Worm (Caenorhabditis elegans) whole organism, young adult: Measurements from ENCODE around the gene lap-1.

Source experiments
- B0019.2 ChIP-seq: fragments of 200-800 bp; sonication (Bioruptor generic); conservative IDR thresholded peaks from 2 replicates; pipeline ENCODE4 v1.3.6; 2022; ENCODE audit warnings: missing genetic modification reagents, missing genetic modification characterization, missing compliant biosample characterization
- B0336.3 ChIP-seq: fragments of 200-800 bp; sonication (Bioruptor generic); IDR thresholded peaks from 2 replicates; pipeline ENCODE4 v1.3.6; 2022; ENCODE audit warnings: missing genetic modification characterization, missing compliant biosample characterization
- C17E4.6 ChIP-seq: fragments of 200-800 bp; sonication (Bioruptor generic); IDR thresholded peaks from 2 replicates; pipeline ENCODE4 v1.3.6; 2022; ENCODE audit warnings: missing genetic modification reagents, missing genetic modification characterization, missing compliant biosample characterization
- F23B12.7 ChIP-seq: sonication (generic microtip); optimal IDR thresholded peaks from 2 replicates; lab custom pipeline; 2017; ENCODE audit warnings: missing genetic modification characterization, mild to moderate bottlenecking, missing compliant biosample characterization, antibody characterized with exemption, moderate library complexity; ENCODE audit not compliant: insufficient read depth
- F33H1.4 ChIP-seq: fragments of 200-800 bp; sonication (Bioruptor generic); IDR thresholded peaks from 2 replicates; pipeline ENCODE4 v1.3.6; 2022; ENCODE audit warnings: missing genetic modification reagents, missing genetic modification characterization, missing compliant biosample characterization
- F37B4.10 ChIP-seq: fragments of 200-800 bp; sonication (Bioruptor generic); IDR thresholded peaks from 2 replicates; pipeline ENCODE4 v1.3.6; 2022; ENCODE audit warnings: missing genetic modification characterization, missing compliant biosample characterization
- F49E8.2 ChIP-seq: sonication (generic microtip); optimal IDR thresholded peaks from 3 replicates; lab custom pipeline; 2017; ENCODE audit warnings: missing genetic modification characterization, mild to moderate bottlenecking, missing compliant biosample characterization, antibody characterized with exemption, moderate library complexity; ENCODE audit not compliant: insufficient read depth
- F57C9.4 ChIP-seq: sonication (generic microtip); optimal IDR thresholded peaks from 2 replicates; lab custom pipeline; 2017; ENCODE audit warnings: mild to moderate bottlenecking, missing genetic modification characterization, missing compliant biosample characterization
- Y56A3A.18 ChIP-seq: fragments of 200-800 bp; sonication (Bioruptor generic); IDR thresholded peaks from 2 replicates; pipeline ENCODE4 v1.3.6; 2022; ENCODE audit warnings: missing genetic modification reagents, missing genetic modification characterization, missing compliant biosample characterization
- attf-3 ChIP-seq: fragments of 200-800 bp; sonication (Bioruptor generic); conservative IDR thresholded peaks from 2 replicates; pipeline ENCODE4 v1.3.6; 2022; ENCODE audit warnings: missing genetic modification reagents, missing genetic modification characterization, missing compliant biosample characterization
- ccch-3 ChIP-seq: fragments of 200-800 bp; sonication (Bioruptor generic); optimal IDR thresholded peaks from 2 replicates; lab custom pipeline; 2018; ENCODE audit warnings: mild to moderate bottlenecking, missing genetic modification characterization, missing compliant biosample characterization
- cebp-1 ChIP-seq, 2 experiments: fragments of 200-800 bp in 1 of 2; sonication (Bioruptor generic) in 1 of 2; sonication (generic microtip) in 1 of 2; IDR thresholded peaks in 1 of 2; optimal IDR thresholded peaks in 1 of 2; 2 replicates each; pipeline versions ENCODE4 v1.3.6 to Lab custom; 2017 to 2022; ENCODE audit warnings: missing compliant biosample characterization in 2 of 2, missing genetic modification characterization in 2 of 2, mild to moderate bottlenecking in 1 of 2, missing genetic modification reagents in 1 of 2, moderate library complexity in 1 of 2
- ceh-40 ChIP-seq: fragments of 200-800 bp; sonication (Bioruptor generic); IDR thresholded peaks from 2 replicates; pipeline ENCODE4 v1.3.6; 2022; ENCODE audit warnings: missing genetic modification characterization, missing compliant biosample characterization
- ceh-79 ChIP-seq: sonication (generic microtip); optimal IDR thresholded peaks from 2 replicates; lab custom pipeline; 2017; ENCODE audit warnings: mild to moderate bottlenecking, missing genetic modification characterization, missing compliant biosample characterization
- ceh-91 ChIP-seq: fragments of 200-800 bp; sonication (Bioruptor generic); IDR thresholded peaks from 2 replicates; pipeline ENCODE4 v1.3.6; 2022; ENCODE audit warnings: missing genetic modification reagents, missing genetic modification characterization, missing compliant biosample characterization
- ekl-4 ChIP-seq: fragments of 200-800 bp; sonication (Bioruptor generic); IDR thresholded peaks from 2 replicates; pipeline ENCODE4 v1.3.6; 2022; ENCODE audit warnings: missing genetic modification reagents, missing genetic modification characterization, missing compliant biosample characterization
- him-1 ChIP-seq: sonication (generic microtip); optimal IDR thresholded peaks from 2 replicates; lab custom pipeline; 2016; ENCODE audit warnings: missing genotype, missing genetic modification reagents, missing genetic modification characterization, missing compliant biosample characterization
- hmg-1.2 ChIP-seq: fragments of 200-800 bp; sonication (Bioruptor generic); IDR thresholded peaks from 2 replicates; pipeline ENCODE4 v1.3.6; 2022; ENCODE audit warnings: missing genetic modification reagents, missing genetic modification characterization, missing compliant biosample characterization
- let-526 ChIP-seq: fragments of 200-800 bp; sonication (Bioruptor generic); IDR thresholded peaks from 2 replicates; pipeline ENCODE4 v1.3.6; 2022; ENCODE audit warnings: missing genetic modification reagents, missing genetic modification characterization, missing compliant biosample characterization
- lin-35 ChIP-seq, 3 experiments: fragments of 150-350 bp in 2 of 3; sonication (generic microtip) in 1 of 3; optimal IDR thresholded peaks; 2 replicates each; lab custom pipeline; 2014 to 2018; ENCODE audit warnings: missing biosample characterization in 3 of 3, missing genetic modification characterization in 3 of 3, missing genetic modification reagents in 3 of 3
- lin-40 ChIP-seq: sonication (generic microtip); optimal IDR thresholded peaks from 2 replicates; lab custom pipeline; 2016; ENCODE audit warnings: missing genetic modification characterization, mild to moderate bottlenecking, missing compliant biosample characterization, missing genotype, missing genetic modification reagents
- lsy-27 ChIP-seq: sonication (generic microtip); optimal IDR thresholded peaks from 2 replicates; lab custom pipeline; 2017; ENCODE audit warnings: missing genetic modification characterization, mild to moderate bottlenecking, missing compliant biosample characterization, antibody characterized with exemption, missing genotype, borderline replicate concordance; ENCODE audit not compliant: insufficient read depth
- madf-10 ChIP-seq: sonication (generic microtip); optimal IDR thresholded peaks from 2 replicates; lab custom pipeline; 2016; ENCODE audit warnings: mild to moderate bottlenecking, missing genetic modification characterization, missing compliant biosample characterization
- nfya-1 ChIP-seq: sonication (generic microtip); optimal IDR thresholded peaks from 2 replicates; lab custom pipeline; 2017; ENCODE audit warnings: antibody characterized with exemption, missing compliant biosample characterization, missing genetic modification characterization, borderline replicate concordance; ENCODE audit not compliant: insufficient read depth
- rcor-1 ChIP-seq: fragments of 200-800 bp; sonication (Bioruptor generic); IDR thresholded peaks from 2 replicates; pipeline ENCODE4 v1.3.6; 2022; ENCODE audit warnings: missing genetic modification reagents, missing genetic modification characterization, missing compliant biosample characterization
- repo-1 ChIP-seq: sonication (generic microtip); optimal IDR thresholded peaks from 2 replicates; lab custom pipeline; 2017; ENCODE audit warnings: mild to moderate bottlenecking, missing genetic modification characterization, missing compliant biosample characterization
- rpc-1 ChIP-seq, 2 experiments: fragments of 150-350 bp in 1 of 2; sonication (generic microtip) in 1 of 2; optimal IDR thresholded peaks; 2 replicates each; lab custom pipeline; 2014 to 2018; ENCODE audit warnings: missing biosample characterization in 1 of 2, missing genetic modification characterization in 1 of 2, missing genetic modification reagents in 1 of 2, missing genotype in 1 of 2
- sdz-38 ChIP-seq: sonication (generic microtip); optimal IDR thresholded peaks from 2 replicates; lab custom pipeline; 2016; ENCODE audit warnings: missing genotype, missing genetic modification characterization, missing compliant biosample characterization
- snpc-1.1 ChIP-seq: sonication (generic microtip); optimal IDR thresholded peaks from 2 replicates; lab custom pipeline; 2017; ENCODE audit warnings: missing genetic modification characterization, mild to moderate bottlenecking, missing compliant biosample characterization, antibody characterized with exemption, moderate library complexity, missing genotype, missing genetic modification reagents; ENCODE audit not compliant: insufficient read depth
- snpc-4 ChIP-seq, 5 experiments: fragments of 150-350 bp in 1 of 5; sonication (generic microtip) in 4 of 5; optimal IDR thresholded peaks; 2 replicates each; lab custom pipeline; 2014 to 2018; ENCODE audit warnings: missing genetic modification characterization in 5 of 5, missing biosample characterization in 3 of 5, antibody characterized with exemption in 2 of 5, mild to moderate bottlenecking in 2 of 5, missing compliant biosample characterization in 2 of 5, missing genotype in 2 of 5, moderate library complexity in 2 of 5, missing genetic modification reagents in 1 of 5
- sptf-2 ChIP-seq: fragments of 200-800 bp; sonication (Bioruptor generic); optimal IDR thresholded peaks from 2 replicates; lab custom pipeline; 2018; ENCODE audit warnings: mild to moderate bottlenecking, missing genetic modification characterization, missing compliant biosample characterization
- ztf-22 ChIP-seq: fragments of 200-800 bp; sonication (Bioruptor generic); optimal IDR thresholded peaks from 2 replicates; lab custom pipeline; 2018; ENCODE audit warnings: mild to moderate bottlenecking, missing genetic modification characterization, moderate library complexity, missing compliant biosample characterization
- ztf-3 ChIP-seq: fragments of 200-800 bp; sonication (Bioruptor generic); optimal IDR thresholded peaks from 2 replicates; lab custom pipeline; 2018; ENCODE audit warnings: mild to moderate bottlenecking, missing genetic modification characterization, missing compliant biosample characterization

The lap-1 gene

ce11 chrIII:8437763-8438414 lies 36.2 kb upstream of the lap-1 start:
- TF ChIP-seq snpc-1.1 (tag; lab: Kevin White, UChicago) (peak; percentile 30), cebp-1 (GFP tag; IDR thresholded peaks at IDR 0.05; lab: Robert Waterston, UW) (no peak), cebp-1 (tag; optimal IDR thresholded peaks at IDR 0.05; lab: Kevin White, UChicago) (no peak), snpc-4 (GFP tag; optimal IDR thresholded peaks at IDR 0.05; lab: Kevin White, UChicago) (peak; percentile 33), snpc-4 (tag; optimal IDR thresholded peaks at IDR 0.05; lab: Kevin White, UChicago) (peak in 2 of 4 experiments; percentile 61 to 81), B0336.3 (GFP tag; lab: Robert Waterston, UW) (0 out of 2 replicates have a peak, but pooled peaks have one; percentile 11), hmg-1.2 (0 out of 2 replicates have a peak, but pooled peaks have one; percentile 22)
- TF ChIP-seq, all 124 proteins: peak for 4

DNA sequence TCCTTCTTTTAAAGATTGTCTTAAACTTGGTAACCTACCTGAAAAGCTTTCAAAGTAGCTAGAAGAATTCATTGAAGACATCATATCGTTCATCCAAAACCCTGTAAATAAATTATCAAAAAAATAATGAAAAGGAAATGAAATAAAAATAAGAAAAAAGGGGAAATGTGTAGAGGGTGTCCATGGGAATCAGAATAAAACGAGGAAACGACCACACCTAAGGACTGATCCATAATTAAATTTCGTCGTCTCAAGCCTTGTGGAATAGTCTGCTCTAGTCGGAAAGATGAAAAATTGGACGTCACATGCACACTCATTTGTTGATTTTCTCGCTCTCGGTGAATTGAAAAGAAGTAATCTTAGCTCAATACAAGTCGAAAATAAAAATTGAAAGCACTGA lies 33.3 kb upstream of the lap-1 start, which contains the start of gene ZK1236.9:
TSS of gene ZK1236.9 (minus strand) at position 101 of the 400 bp plus-strand sequence.
- TF ChIP-seq ztf-3, result no peak
- TF ChIP-seq sptf-2 (GFP tag; lab: Kevin White, UChicago), result no peak
- TF ChIP-seq rpc-1 (optimal IDR thresholded peaks at IDR 0.05; lab: Kevin White, UChicago), result no peak
- TF ChIP-seq rpc-1 (tag; optimal IDR thresholded peaks at IDR 0.05; lab: Kevin White, UChicago), result no peak
- no peak for TF ChIP-seq F57C9.4 (tag; lab: Kevin White, UChicago)
- TF ChIP-seq cebp-1 (GFP tag; IDR thresholded peaks at IDR 0.05; lab: Robert Waterston, UW), result no peak
- TF ChIP-seq cebp-1 (tag; optimal IDR thresholded peaks at IDR 0.05; lab: Kevin White, UChicago), result no peak
- TF ChIP-seq let-526 (GFP tag; lab: Robert Waterston, UW), result no peak
- no peak for TF ChIP-seq B0019.2 (GFP tag; lab: Robert Waterston, UW)
- no peak for TF ChIP-seq ceh-40
- no peak for TF ChIP-seq C17E4.6 (GFP tag; lab: Robert Waterston, UW)
- TF ChIP-seq repo-1 (tag; lab: Kevin White, UChicago), result no peak
- no peak for TF ChIP-seq ceh-91 (GFP tag; lab: Robert Waterston, UW)
- TF ChIP-seq ceh-79 (tag; lab: Kevin White, UChicago), result no peak
- TF ChIP-seq F33H1.4, result no peak
- TF ChIP-seq F37B4.10, result no peak
- no peak for TF ChIP-seq F23B12.7 (tag; lab: Kevin White, UChicago)
- no peak for TF ChIP-seq rcor-1
- no peak for TF ChIP-seq ccch-3 (GFP tag; lab: Kevin White, UChicago)
- TF ChIP-seq madf-10 (tag; lab: Kevin White, UChicago), result no peak

DNA sequence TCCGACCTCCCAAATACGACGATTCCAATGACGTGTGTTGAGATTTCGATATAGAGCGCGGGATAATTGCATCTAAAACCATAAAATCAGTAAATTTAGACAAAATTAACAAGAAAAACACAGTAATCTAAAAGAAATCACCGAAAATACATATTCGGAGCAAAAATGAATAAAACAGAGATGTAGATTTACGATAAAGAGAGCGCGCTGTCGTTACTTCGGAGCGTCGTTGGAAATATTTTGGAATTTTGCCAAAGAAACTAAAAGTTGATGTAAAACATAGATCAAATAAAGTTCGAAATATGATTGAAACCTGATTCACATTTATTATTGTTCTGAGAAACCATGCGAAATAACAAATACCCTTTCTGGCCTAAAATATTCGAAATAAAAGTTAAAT lies 30.4 kb upstream of the lap-1 start, which contains the start of gene ZK1236.5:
TSS of gene ZK1236.5 (minus strand) at position 72 of the 400 bp plus-strand sequence.
- peak; percentile 46 for TF ChIP-seq him-1 (tag; lab: Kevin White, UChicago)
- peak in 1 of 3 experiments; percentile 4 for TF ChIP-seq lin-35 (GFP tag; optimal IDR thresholded peaks at IDR 0.05; lab: Kevin White, UChicago)
- no peak for TF ChIP-seq B0336.3 (GFP tag; lab: Robert Waterston, UW)
- TF ChIP-seq attf-3 (GFP tag; lab: Robert Waterston, UW), result peak; percentile 93
- no peak for TF ChIP-seq ekl-4 (GFP tag; lab: Robert Waterston, UW)
- no peak for TF ChIP-seq lsy-27 (tag; lab: Kevin White, UChicago)
- TF ChIP-seq C17E4.6 (GFP tag; lab: Robert Waterston, UW), result no peak

DNA sequence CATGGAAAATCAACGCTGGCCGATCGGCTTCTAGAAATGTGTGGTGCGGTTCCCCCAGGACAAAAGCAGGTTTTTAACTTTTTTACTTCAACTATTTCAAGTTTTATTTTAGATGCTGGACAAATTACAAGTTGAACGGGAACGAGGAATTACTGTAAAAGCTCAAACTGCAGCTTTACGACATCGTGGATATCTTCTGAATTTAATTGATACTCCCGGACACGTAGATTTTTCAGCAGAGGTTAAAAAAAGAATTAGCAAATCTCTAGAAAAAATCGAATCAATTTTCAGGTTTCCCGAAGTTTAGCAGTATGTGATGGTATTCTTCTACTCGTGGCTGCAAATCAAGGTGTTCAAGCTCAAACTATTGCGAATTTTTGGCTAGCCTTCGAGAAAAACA lies 27.8 kb upstream of the lap-1 start:
- TF ChIP-seq repo-1 (tag; lab: Kevin White, UChicago), result no peak
- TF ChIP-seq lin-40, result no peak
- TF ChIP-seq F49E8.2, result no peak
- no peak for TF ChIP-seq ztf-22 (GFP tag; lab: Kevin White, UChicago)
- TF ChIP-seq Y56A3A.18 (GFP tag; lab: Robert Waterston, UW), result no peak
- TF ChIP-seq nfya-1, result no peak
- TF ChIP-seq ekl-4 (GFP tag; lab: Robert Waterston, UW), result no peak
- no peak for TF ChIP-seq sdz-38 (tag; lab: Kevin White, UChicago)
